Worm (Caenorhabditis elegans) whole organism, L3 larva: ENCODE data around the gene R02D5.4.

Experiments used
- ama-1 ChIP-seq: fragments of 150-350 bp; optimal IDR thresholded peaks from 2 replicates; lab custom pipeline; 2018
- mdl-1 ChIP-seq: fragments of 150-350 bp; optimal IDR thresholded peaks from 2 replicates; lab custom pipeline; 2014; ENCODE audit warnings: missing biosample characterization, missing genetic modification characterization
- nhr-12 ChIP-seq: fragments of 150-350 bp; optimal IDR thresholded peaks from 2 replicates; lab custom pipeline; 2014; ENCODE audit warnings: missing biosample characterization, missing genetic modification characterization
- nhr-237 ChIP-seq: fragments of 150-350 bp; optimal IDR thresholded peaks from 2 replicates; lab custom pipeline; 2014; ENCODE audit warnings: missing biosample characterization, missing genetic modification characterization
- nhr-77 ChIP-seq: fragments of 150-350 bp; optimal IDR thresholded peaks from 2 replicates; lab custom pipeline; 2014; ENCODE audit warnings: missing biosample characterization, missing genetic modification characterization
- snpc-4 ChIP-seq: fragments of 150-350 bp; optimal IDR thresholded peaks from 2 replicates; lab custom pipeline; 2014; ENCODE audit warnings: missing biosample characterization, missing genetic modification characterization
- unc-39 ChIP-seq: sonication (generic microtip); optimal IDR thresholded peaks from 4 replicates; lab custom pipeline; 2017; ENCODE audit warnings: missing biosample characterization, missing genetic modification characterization

DNA sequence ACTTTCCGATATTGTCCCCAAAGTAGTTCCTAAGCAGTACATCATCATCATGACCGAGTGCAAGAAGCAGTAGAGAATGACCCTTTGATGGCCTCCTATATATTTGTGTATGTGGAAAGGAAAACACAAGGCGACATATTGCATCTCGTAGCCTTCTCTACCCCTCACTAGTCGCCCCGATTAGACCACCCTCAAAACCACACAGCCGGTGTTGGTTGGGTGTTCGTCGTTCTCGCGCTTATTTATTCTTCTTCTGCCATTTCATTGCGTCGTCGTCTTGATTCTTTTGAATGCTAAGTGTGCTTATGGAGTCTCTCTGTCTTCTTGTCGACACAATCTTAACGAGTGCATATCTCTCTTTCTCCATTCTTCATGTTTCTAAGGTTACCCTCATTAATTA lies 13.7 kb upstream of the R02D5.4 start:
- no peak for TF ChIP-seq unc-39
- no peak for TF ChIP-seq nhr-12
- TF ChIP-seq mdl-1 (tag; lab: Kevin White, UChicago): no peak
- TF ChIP-seq nhr-237 (tag; lab: Kevin White, UChicago): no peak
- TF ChIP-seq ama-1 (lab: Kevin White, UChicago): no peak
- no peak for TF ChIP-seq nhr-77 (tag; lab: Kevin White, UChicago)
- no peak for TF ChIP-seq snpc-4
